Worm (Caenorhabditis elegans): ENCODE results near the gene T08G5.2.

DNA sequence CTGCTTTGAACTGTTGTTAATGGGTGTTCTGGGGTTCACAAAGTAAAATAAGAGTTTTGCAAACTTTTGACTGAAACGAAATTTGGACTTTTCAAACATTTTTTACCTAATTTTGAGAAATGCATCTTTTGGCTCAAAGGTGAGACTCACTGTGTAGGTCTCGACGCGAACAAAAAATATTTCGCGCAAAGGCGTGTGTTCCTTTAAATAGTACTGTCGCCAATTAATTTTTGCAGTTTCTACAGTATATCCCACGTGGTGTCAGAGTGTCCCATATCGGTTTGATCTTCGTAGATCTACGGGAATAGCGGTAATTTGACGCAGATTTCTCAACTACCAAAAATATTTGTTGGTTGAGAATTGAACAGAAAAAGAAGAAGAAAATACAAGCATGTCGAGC, 12.5 kb downstream of the T08G5.2 start:
- TF ChIP-seq nhr-12 (tag; optimal IDR thresholded peaks at IDR 0.05) (no peak), pha-4 (tag; optimal IDR thresholded peaks at IDR 0.05) (no peak), nhr-237 (tag; optimal IDR thresholded peaks at IDR 0.05) (no peak), elt-1 (tag; optimal IDR thresholded peaks at IDR 0.05; ENCODE audit: borderline replicate concordance, insufficient read depth) (no peak), ztf-11 (tag; optimal IDR thresholded peaks at IDR 0.05) (no peak), unc-39 (tag; optimal IDR thresholded peaks at IDR 0.05) (no peak), unc-62 (GFP tag; optimal IDR thresholded peaks at IDR 0.05) (no peak), ces-1 (GFP tag; optimal IDR thresholded peaks at IDR 0.05) (no peak), flh-1 (GFP tag; optimal IDR thresholded peaks at IDR 0.05) (no peak), elt-3 (tag; optimal IDR thresholded peaks at IDR 0.05) (no peak)

All from whole organism, mixed stage, embryonic.